Fruit fly (Drosophila melanogaster) whole organism: Measurements from ENCODE around the gene CycT.

Source experiments
- CG8478 ChIP-seq: fragments of >200 bp; optimal IDR thresholded peaks from 2 replicates; lab custom pipeline; 2018; ENCODE audit warnings: inconsistent platforms
- EcR ChIP-seq, 2 experiments: fragments of >200 bp; optimal IDR thresholded peaks; 2 replicates each; lab custom pipeline; 2017; ENCODE audit warnings: missing biosample characterization in 2 of 2, missing genetic modification characterization in 2 of 2, missing genetic modification reagents in 2 of 2
- usp ChIP-seq: fragments of >200 bp; optimal IDR thresholded peaks from 2 replicates; lab custom pipeline; 2017; ENCODE audit warnings: missing biosample characterization, missing genetic modification characterization, mixed read lengths

DNA sequence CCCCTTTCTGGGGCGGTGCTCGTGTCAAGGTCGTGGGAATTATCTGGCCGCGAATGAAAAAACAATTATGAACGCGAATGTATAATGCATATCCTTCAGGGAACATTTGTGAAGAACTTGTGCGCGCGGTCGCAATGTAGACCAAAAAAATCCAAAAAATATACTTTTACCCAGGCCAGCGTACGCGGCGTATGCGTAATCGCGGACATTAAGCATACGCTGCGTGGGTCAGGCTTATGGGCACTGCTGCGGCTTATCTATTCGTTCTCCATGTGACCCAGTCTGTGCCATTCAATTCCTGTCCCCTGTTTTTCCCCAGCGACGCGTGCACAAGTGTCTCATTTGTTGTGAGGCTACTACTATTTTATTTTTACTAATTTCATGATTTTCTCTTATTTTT lies 19.3 kb downstream of the CycT start:
- TF ChIP-seq CG8478 (lab: Kevin White, UChicago) (no peak), usp (GFP tag; lab: Kevin White, UChicago) (no peak), EcR (GFP tag; optimal IDR thresholded peaks at IDR 0.05; lab: Kevin White, UChicago) (no peak)
